Fruit fly (Drosophila melanogaster) S2 (cell line): ENCODE results near the gene CG31301.

Source experiments
- CG8478 ChIP-seq: fragments of >200 bp; optimal IDR thresholded peaks from 2 replicates; lab custom pipeline; 2018
- CTCF ChIP-seq, 2 experiments: fragments of >200 bp; optimal IDR thresholded peaks; 2 replicates each; lab custom pipeline; 2018

dm6 chr3R:15320747-15321085, 25.3 kb upstream of the CG31301 start, which contains the start of gene ear:
- TF ChIP-seq CG8478 (lab: Kevin White, UChicago) (no peak), CTCF (optimal IDR thresholded peaks at IDR 0.05; lab: Kevin White, UChicago) (no peak)
